Fruit fly (Drosophila melanogaster): ENCODE data around the gene CG6621.

CG6621 gene

dm6 chr3R:10868427-10868962 lies 24.8 kb downstream of the CG6621 start, which contains the start of the genes SelR and Tsp86D:
TSS of gene SelR (minus strand) at chr3R:10868642.
TSS of gene Tsp86D (plus strand) at chr3R:10868708.
- TF ChIP-seq amos (GFP tag; IDR thresholded peaks at IDR 0.05; ENCODE audit: partially characterized antibody) = peak; percentile 73; the same call in 1 of the 2 replicates
- TF ChIP-seq CG10565 (GFP tag; optimal IDR thresholded peaks at IDR 0.05) = no peak
- peak; percentile 38 for TF ChIP-seq CG10147 (GFP tag; optimal IDR thresholded peaks at IDR 0.05)
- no peak for TF ChIP-seq H2.0 (GFP tag; IDR thresholded peaks at IDR 0.05)
- peak; percentile 61 for TF ChIP-seq hkb (optimal IDR thresholded peaks at IDR 0.05)
- TF ChIP-seq hkb (GFP tag; IDR thresholded peaks at IDR 0.05) = no peak
- TF ChIP-seq vvl (GFP tag; IDR thresholded peaks at IDR 0.05) = peak; percentile 33
- peak; percentile 10 for TF ChIP-seq CG7271 (tag; optimal IDR thresholded peaks at IDR 0.05)
- TF ChIP-seq pnt (GFP tag; optimal IDR thresholded peaks at IDR 0.05) = no peak
- peak; percentile 22 for TF ChIP-seq CG7928 (GFP tag; optimal IDR thresholded peaks at IDR 0.05)
- peak; percentile 25; the same call in 1 of the 3 replicates for TF ChIP-seq CG7963 (GFP tag; IDR thresholded peaks at IDR 0.05; ENCODE audit: partially characterized antibody)
- TF ChIP-seq CG17912 (GFP tag; optimal IDR thresholded peaks at IDR 0.05) = peak; percentile 57
- TF ChIP-seq Hr51 (GFP tag; optimal IDR thresholded peaks at IDR 0.05) = peak in 1 of 2 experiments; percentile 32
- peak; percentile 86 for TF ChIP-seq CG4617 (GFP tag; optimal IDR thresholded peaks at IDR 0.05; ENCODE audit: borderline replicate concordance)
- no peak for TF ChIP-seq mam (GFP tag; optimal IDR thresholded peaks at IDR 0.05)
- 0 out of 2 replicates have a peak, but pooled peaks have one; percentile 11 for TF ChIP-seq Nf-YA (GFP tag; IDR thresholded peaks at IDR 0.05)
- TF ChIP-seq zen2 (GFP tag; IDR thresholded peaks at IDR 0.05; ENCODE audit: partially characterized antibody) = no peak; the same call in 2 of the 3 replicates
- TF ChIP-seq CG3407 (GFP tag; optimal IDR thresholded peaks at IDR 0.05) = no peak
- peak; percentile 74 for TF ChIP-seq Bgb (GFP tag; IDR thresholded peaks at IDR 0.05; ENCODE audit: partially characterized antibody)
- peak; percentile 80 for TF ChIP-seq sqz (GFP tag; optimal IDR thresholded peaks at IDR 0.05)
- TF ChIP-seq nerfin-2 (GFP tag; IDR thresholded peaks at IDR 0.05; ENCODE audit: partially characterized antibody) = no peak
- no peak for TF ChIP-seq CG10462 (GFP tag; optimal IDR thresholded peaks at IDR 0.05)
- TF ChIP-seq chinmo (GFP tag; IDR thresholded peaks at IDR 0.05; ENCODE audit: partially characterized antibody) = 0 out of 4 replicates have a peak, but pooled peaks have one; percentile 50
- peak; percentile 58 for TF ChIP-seq CG17186 (GFP tag; optimal IDR thresholded peaks at IDR 0.05)
- TF ChIP-seq Usf (GFP tag; optimal IDR thresholded peaks at IDR 0.05) = no peak
- peak; percentile 57 for TF ChIP-seq CG10267 (tag; optimal IDR thresholded peaks at IDR 0.05)
- peak; percentile 65 for TF ChIP-seq PHDP (tag; optimal IDR thresholded peaks at IDR 0.05)
- no peak for TF ChIP-seq CG3726 (GFP tag; IDR thresholded peaks at IDR 0.05)
- peak; percentile 32 for TF ChIP-seq CG6765 (GFP tag; optimal IDR thresholded peaks at IDR 0.05)
- TF ChIP-seq CG16813 (GFP tag; IDR thresholded peaks at IDR 0.05; ENCODE audit: partially characterized antibody) = peak; percentile 53
- peak; percentile 65 for TF ChIP-seq CG4328 (GFP tag; optimal IDR thresholded peaks at IDR 0.05)
- TF ChIP-seq wdn (GFP tag; IDR thresholded peaks at IDR 0.05) = no peak
- no peak; the same call in 2 of the 3 replicates for TF ChIP-seq so (GFP tag; IDR thresholded peaks at IDR 0.05)
- no peak for TF ChIP-seq CG6272 (GFP tag; IDR thresholded peaks at IDR 0.05)
- no peak for TF ChIP-seq cato (GFP tag; optimal IDR thresholded peaks at IDR 0.05; ENCODE audit: borderline replicate concordance)
- TF ChIP-seq dati (GFP tag; IDR thresholded peaks at IDR 0.05) = no peak
- peak; percentile 87 for TF ChIP-seq CG15514 (GFP tag; optimal IDR thresholded peaks at IDR 0.05)
- TF ChIP-seq vfl (GFP tag; optimal IDR thresholded peaks at IDR 0.05) = no peak
- peak; percentile 72 for TF ChIP-seq nmo (GFP tag; optimal IDR thresholded peaks at IDR 0.05)
- no peak for TF ChIP-seq CG6175 (GFP tag; IDR thresholded peaks at IDR 0.05)
- TF ChIP-seq CG4360 (GFP tag; IDR thresholded peaks at IDR 0.05) = no peak
- peak; percentile 37 for TF ChIP-seq Meics (GFP tag; optimal IDR thresholded peaks at IDR 0.05)
- peak; percentile 35 for TF ChIP-seq odd (GFP tag; optimal IDR thresholded peaks at IDR 0.05)
- TF ChIP-seq trh (GFP tag; optimal IDR thresholded peaks at IDR 0.05) = no peak
- TF ChIP-seq oc (tag; optimal IDR thresholded peaks at IDR 0.05) = peak; percentile 11
- TF ChIP-seq CG11456 (GFP tag; IDR thresholded peaks at IDR 0.05) = no peak
- no peak for TF ChIP-seq B-H1 (GFP tag; IDR thresholded peaks at IDR 0.05)
- TF ChIP-seq twi (tag; optimal IDR thresholded peaks at IDR 0.05) = no peak
- no peak for TF ChIP-seq D (optimal IDR thresholded peaks at IDR 0.05)
- no peak for TF ChIP-seq D (GFP tag; optimal IDR thresholded peaks at IDR 0.05)
